Fruit fly (Drosophila melanogaster): Measurements from ENCODE around the gene Vps16B.

Vps16B gene

DNA sequence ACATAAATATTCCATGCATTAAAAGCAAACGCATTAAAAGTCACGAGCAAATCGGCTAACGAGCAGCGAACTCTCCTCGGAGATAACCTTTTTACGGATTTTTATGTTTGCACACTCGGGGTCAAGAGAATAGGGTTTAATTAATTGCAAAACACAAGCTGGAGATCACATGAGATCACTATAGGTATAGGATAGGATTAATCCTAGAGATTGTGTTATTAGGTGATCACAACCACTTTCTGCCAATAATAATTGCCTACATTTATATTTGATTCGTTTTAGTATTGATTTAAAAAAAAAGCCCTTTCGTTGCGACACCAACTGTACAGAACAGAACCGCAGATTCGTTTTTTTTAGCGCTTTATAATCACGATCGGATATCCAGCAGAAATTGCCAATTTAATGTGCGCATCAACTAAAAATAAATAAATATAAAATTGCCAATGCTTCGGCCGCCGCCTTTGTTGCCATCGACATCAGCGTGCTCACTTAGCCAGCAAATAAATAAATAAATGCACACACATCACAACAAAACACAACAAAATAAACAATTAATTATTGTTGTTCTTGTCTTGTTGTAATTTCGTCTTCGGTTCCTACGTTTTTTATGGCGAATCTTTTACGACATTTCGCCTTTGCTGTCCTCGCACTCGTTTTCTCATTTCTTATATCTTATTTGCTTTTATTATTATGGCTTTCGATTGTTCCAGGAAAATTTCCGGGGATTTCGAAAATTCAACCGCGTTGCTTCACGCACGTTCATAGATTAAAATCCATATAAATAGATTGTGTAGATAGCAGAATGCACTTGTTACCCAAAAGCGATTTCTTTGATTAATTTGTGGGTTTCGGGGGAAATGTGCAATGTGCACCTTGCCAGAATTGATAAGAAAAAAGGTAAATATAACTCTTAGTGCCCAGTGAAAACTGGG is 40.2 kb downstream of the Vps16B start:
- TF ChIP-seq grn (GFP tag; optimal IDR thresholded peaks at IDR 0.05) (peak; percentile 7), CkIIα-i1 (GFP tag; IDR thresholded peaks at IDR 0.05) (no peak)

DNA sequence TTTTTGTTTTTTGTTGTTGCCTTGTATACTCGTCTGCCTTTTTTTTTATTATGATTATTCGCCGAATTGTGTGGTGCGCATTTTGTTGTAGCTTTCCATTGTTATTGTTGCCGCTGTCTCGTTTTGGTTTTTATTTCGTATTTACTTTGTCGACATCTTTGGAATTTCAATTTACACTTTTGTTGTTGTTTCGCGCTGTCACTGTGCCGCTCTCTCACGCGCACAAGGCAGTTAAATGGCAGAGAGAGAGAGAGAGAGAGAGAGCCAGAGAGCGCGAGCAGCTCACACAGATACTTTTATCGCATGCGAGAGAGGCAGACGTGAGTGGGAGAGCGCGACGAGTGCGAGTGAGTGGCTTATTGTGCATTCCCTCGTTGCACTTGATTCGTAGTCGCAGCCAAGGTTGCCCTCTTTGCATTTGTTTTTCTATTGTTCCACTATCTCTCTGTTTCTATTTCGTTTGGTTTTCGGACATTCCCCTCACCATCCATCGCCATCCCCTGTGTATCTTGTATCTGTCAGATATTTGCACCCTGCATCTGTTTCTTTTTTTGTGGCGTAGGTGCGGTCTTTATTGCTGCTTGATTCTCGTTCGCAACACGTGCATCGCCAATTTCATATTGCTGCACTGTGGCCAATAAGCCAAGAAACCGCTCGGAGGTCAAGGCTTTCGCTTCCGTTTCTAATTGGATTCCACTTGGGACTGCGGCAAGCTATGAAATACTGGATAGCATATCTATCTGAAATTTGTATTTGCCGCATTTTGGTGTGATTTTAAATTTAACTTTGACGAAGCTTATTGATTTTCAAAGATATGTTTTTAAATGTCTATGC is 41.7 kb downstream of the Vps16B start:
- peak; percentile 28; the same call in 1 of the 3 replicates for TF ChIP-seq Doc3 (GFP tag; IDR thresholded peaks at IDR 0.05; ENCODE audit: partially characterized antibody)
- no peak for TF ChIP-seq Hr3 (GFP tag; optimal IDR thresholded peaks at IDR 0.05)
- TF ChIP-seq corto (GFP tag; optimal IDR thresholded peaks at IDR 0.05), result peak; percentile 55
- TF ChIP-seq crol (GFP tag; IDR thresholded peaks at IDR 0.05), result peak; percentile 70; the same call in 1 of the 2 replicates
- TF ChIP-seq lov (optimal IDR thresholded peaks at IDR 0.05), result no peak
- no peak for TF ChIP-seq lov (GFP tag; IDR thresholded peaks at IDR 0.05)
- peak; percentile 29 for TF ChIP-seq pros (GFP tag; optimal IDR thresholded peaks at IDR 0.05)
- no peak for TF ChIP-seq pnt (GFP tag; optimal IDR thresholded peaks at IDR 0.05)
- TF ChIP-seq psq (GFP tag; optimal IDR thresholded peaks at IDR 0.05), result peak; percentile 66
- no peak for TF ChIP-seq org-1 (GFP tag; optimal IDR thresholded peaks at IDR 0.05)
- TF ChIP-seq CG15514 (GFP tag; optimal IDR thresholded peaks at IDR 0.05), result peak; percentile 95
- peak; percentile 38 for TF ChIP-seq Fer1 (GFP tag; optimal IDR thresholded peaks at IDR 0.05)
- TF ChIP-seq CG4360 (GFP tag; IDR thresholded peaks at IDR 0.05), result peak; percentile 91
- peak; percentile 53 for TF ChIP-seq CG6854 (GFP tag; optimal IDR thresholded peaks at IDR 0.05)
- peak; percentile 56 for TF ChIP-seq unc-4 (GFP tag; IDR thresholded peaks at IDR 0.05; ENCODE audit: partially characterized antibody)
- peak; percentile 4 for TF ChIP-seq PHDP (tag; optimal IDR thresholded peaks at IDR 0.05)
- TF ChIP-seq Dad (GFP tag; optimal IDR thresholded peaks at IDR 0.05), result no peak
- TF ChIP-seq abd-A (tag; optimal IDR thresholded peaks at IDR 0.05), result peak; percentile 76
- TF ChIP-seq insv (GFP tag; optimal IDR thresholded peaks at IDR 0.05), result peak; percentile 44 to 91
- TF ChIP-seq B-H2 (GFP tag; optimal IDR thresholded peaks at IDR 0.05), result peak; percentile 23
- TF ChIP-seq CG7745 (tag; optimal IDR thresholded peaks at IDR 0.05), result peak; percentile 8
- peak; percentile 29; the same call in 1 of the 2 replicates for TF ChIP-seq CG14014 (GFP tag; IDR thresholded peaks at IDR 0.05)
- TF ChIP-seq Lhr (GFP tag; optimal IDR thresholded peaks at IDR 0.05), result no peak
- peak; percentile 50; the same call in 1 of the 2 replicates for TF ChIP-seq CG13287 (GFP tag; IDR thresholded peaks at IDR 0.05; ENCODE audit: partially characterized antibody)
- 0 out of 2 replicates have a peak, but pooled peaks have one; percentile 17 for TF ChIP-seq E2f2 (GFP tag; IDR thresholded peaks at IDR 0.05)
- TF ChIP-seq pfk (GFP tag; optimal IDR thresholded peaks at IDR 0.05), result peak; percentile 48
- peak; percentile 30; the same call in 1 of the 3 replicates for TF ChIP-seq mld (GFP tag; IDR thresholded peaks at IDR 0.05; ENCODE audit: partially characterized antibody)
- TF ChIP-seq tap (tag; optimal IDR thresholded peaks at IDR 0.05), result peak; percentile 6
- TF ChIP-seq cad (GFP tag; optimal IDR thresholded peaks at IDR 0.05), result peak; percentile 38
- TF ChIP-seq CrebB (tag; optimal IDR thresholded peaks at IDR 0.05), result peak; percentile 56
- TF ChIP-seq btn (GFP tag; optimal IDR thresholded peaks at IDR 0.05), result no peak
- TF ChIP-seq CG15601 (tag; optimal IDR thresholded peaks at IDR 0.05), result peak; percentile 25
- no peak for TF ChIP-seq CG8290 (GFP tag; optimal IDR thresholded peaks at IDR 0.05)
- peak in 1 of 2 experiments; percentile 21 for TF ChIP-seq CG8290 (tag; optimal IDR thresholded peaks at IDR 0.05)
- peak; percentile 47; the same call in 2 of the 3 replicates for TF ChIP-seq so (GFP tag; IDR thresholded peaks at IDR 0.05)
- peak; percentile 26 for TF ChIP-seq BtbVII (GFP tag; optimal IDR thresholded peaks at IDR 0.05)
- peak; percentile 29 for TF ChIP-seq CG12071 (GFP tag; optimal IDR thresholded peaks at IDR 0.05)
- TF ChIP-seq CG10979 (tag; optimal IDR thresholded peaks at IDR 0.05), result no peak
- TF ChIP-seq Nf-YB (GFP tag; optimal IDR thresholded peaks at IDR 0.05), result no peak
- TF ChIP-seq Hr51 (GFP tag; optimal IDR thresholded peaks at IDR 0.05), result no peak
- peak; percentile 38; the same call in 1 of the 2 replicates for TF ChIP-seq Bgb (GFP tag; IDR thresholded peaks at IDR 0.05; ENCODE audit: partially characterized antibody)

Data from whole organism, embryonic.